Worm (Caenorhabditis elegans) whole organism, L4 larva: ENCODE data around the gene txt-13.

Source experiments
- F37D6.2 ChIP-seq: sonication (generic microtip); optimal IDR thresholded peaks from 2 replicates; lab custom pipeline; 2016; ENCODE audit warnings: mild to moderate bottlenecking, missing genetic modification characterization, missing compliant biosample characterization
- T20F7.1 ChIP-seq: fragments of 200-800 bp; sonication (Bioruptor generic); optimal IDR thresholded peaks from 2 replicates; lab custom pipeline; 2018; ENCODE audit warnings: mild to moderate bottlenecking, missing genetic modification characterization, missing compliant biosample characterization
- T26A8.4 ChIP-seq: fragments of 200-800 bp; sonication (Bioruptor generic); IDR thresholded peaks from 2 replicates; pipeline ENCODE4 v1.3.6; 2022; ENCODE audit warnings: missing genetic modification characterization, missing compliant biosample characterization
- Y105C5A.15 ChIP-seq: fragments of 200-800 bp; sonication (Bioruptor generic); IDR thresholded peaks from 2 replicates; pipeline ENCODE4 v1.3.6; 2022; ENCODE audit warnings: missing genetic modification characterization, missing compliant biosample characterization
- Y48G9A.11 ChIP-seq: fragments of 200-800 bp; sonication (Bioruptor generic); IDR thresholded peaks from 2 replicates; pipeline ENCODE4 v1.3.6; 2022; ENCODE audit warnings: missing genetic modification reagents, missing genetic modification characterization, missing compliant biosample characterization
- ZK546.5 ChIP-seq, 2 experiments: sonication (generic microtip); optimal IDR thresholded peaks; 2 replicates each; lab custom pipeline; 2017; ENCODE audit warnings: missing biosample characterization in 2 of 2, missing genetic modification characterization in 2 of 2
- aha-1 ChIP-seq: fragments of 150-350 bp; peaks from one replicate; lab custom pipeline; 2014; ENCODE audit warnings: missing biosample characterization, missing genetic modification characterization
- ceh-20 ChIP-seq: fragments of 200-800 bp; sonication (Bioruptor generic); IDR thresholded peaks from 2 replicates; pipeline ENCODE4 v1.3.6; 2022; ENCODE audit warnings: missing genetic modification reagents, missing genetic modification characterization, missing compliant biosample characterization
- ceh-28 ChIP-seq: fragments of 150-350 bp; optimal IDR thresholded peaks from 2 replicates; lab custom pipeline; 2014; ENCODE audit warnings: missing biosample characterization, missing genetic modification reagents, missing genetic modification characterization
- ceh-32 ChIP-seq: sonication (generic microtip); optimal IDR thresholded peaks from 2 replicates; lab custom pipeline; 2016; ENCODE audit warnings: mild to moderate bottlenecking, missing genetic modification characterization, missing compliant biosample characterization; ENCODE audit not compliant: poor library complexity
- ceh-62 ChIP-seq: sonication (generic microtip); optimal IDR thresholded peaks from 2 replicates; lab custom pipeline; 2017; ENCODE audit warnings: missing biosample characterization, missing genetic modification characterization
- cey-2 ChIP-seq: sonication (generic microtip); optimal IDR thresholded peaks from 3 replicates; lab custom pipeline; 2017; ENCODE audit warnings: missing genetic modification characterization, mild to moderate bottlenecking, missing compliant biosample characterization, antibody characterized with exemption, borderline replicate concordance; ENCODE audit not compliant: insufficient read depth
- daf-19 ChIP-seq: fragments of 200-800 bp; sonication (Bioruptor generic); conservative IDR thresholded peaks from 2 replicates; pipeline ENCODE4 v1.3.6; 2022; ENCODE audit warnings: missing genetic modification characterization, missing compliant biosample characterization
- daf-8 ChIP-seq: fragments of 200-800 bp; sonication (Bioruptor generic); IDR thresholded peaks from 2 replicates; pipeline ENCODE4 v1.3.6; 2022; ENCODE audit warnings: missing genetic modification characterization, missing compliant biosample characterization
- dmd-6 ChIP-seq: fragments of 200-800 bp; sonication (Bioruptor generic); IDR thresholded peaks from 2 replicates; pipeline ENCODE4 v1.3.6; 2022; ENCODE audit warnings: missing genetic modification reagents, missing genetic modification characterization, missing compliant biosample characterization
- dpl-1 ChIP-seq: fragments of 150-350 bp; optimal IDR thresholded peaks from 2 replicates; lab custom pipeline; 2014; ENCODE audit warnings: missing biosample characterization, missing genetic modification reagents, missing genetic modification characterization
- gei-8 ChIP-seq: fragments of 200-800 bp; sonication (Bioruptor generic); optimal IDR thresholded peaks from 2 replicates; lab custom pipeline; 2018; ENCODE audit warnings: mild to moderate bottlenecking, missing genetic modification characterization, missing compliant biosample characterization
- hlh-30 ChIP-seq: sonication (generic microtip); optimal IDR thresholded peaks from 2 replicates; lab custom pipeline; 2017; ENCODE audit warnings: antibody characterized with exemption, mild to moderate bottlenecking, missing genetic modification characterization, missing compliant biosample characterization; ENCODE audit not compliant: insufficient read depth
- hmg-1.1 ChIP-seq: fragments of 200-800 bp; sonication (Bioruptor generic); IDR thresholded peaks from 2 replicates; pipeline ENCODE4 v1.3.6; 2022; ENCODE audit warnings: missing genetic modification reagents, missing genetic modification characterization, missing compliant biosample characterization
- jun-1 ChIP-seq: fragments of 150-350 bp; optimal IDR thresholded peaks from 2 replicates; lab custom pipeline; 2014; ENCODE audit warnings: missing biosample characterization, missing genetic modification reagents, missing genetic modification characterization
- lin-1 ChIP-seq: fragments of 200-800 bp; sonication (Bioruptor generic); IDR thresholded peaks from 2 replicates; pipeline ENCODE4 v1.3.6; 2022; ENCODE audit warnings: missing genetic modification reagents, missing genetic modification characterization, missing compliant biosample characterization
- lin-29 ChIP-seq: fragments of 200-800 bp; sonication (Bioruptor generic); IDR thresholded peaks from 2 replicates; pipeline ENCODE4 v1.3.6; 2022; ENCODE audit warnings: missing genetic modification reagents, missing genetic modification characterization, missing compliant biosample characterization
- lin-38 ChIP-seq: fragments of 200-800 bp; sonication (Bioruptor generic); IDR thresholded peaks from 2 replicates; pipeline ENCODE4 v1.3.6; 2022; ENCODE audit warnings: missing genetic modification reagents, missing genetic modification characterization, missing compliant biosample characterization
- lir-3 ChIP-seq: sonication (generic microtip); optimal IDR thresholded peaks from 2 replicates; lab custom pipeline; 2016; ENCODE audit warnings: mild to moderate bottlenecking, missing genetic modification characterization, missing compliant biosample characterization
- madf-9 ChIP-seq: fragments of 200-800 bp; sonication (Bioruptor generic); conservative IDR thresholded peaks from 2 replicates; pipeline ENCODE4 v1.3.6; 2022; ENCODE audit warnings: missing genetic modification reagents, missing genetic modification characterization, missing compliant biosample characterization
- mdt-29 ChIP-seq: fragments of 200-800 bp; sonication (Bioruptor generic); IDR thresholded peaks from 2 replicates; pipeline ENCODE4 v1.3.6; 2022; ENCODE audit warnings: missing genetic modification reagents, missing genetic modification characterization, missing compliant biosample characterization
- mep-1 ChIP-seq: fragments of 150-350 bp; sonication (generic microtip); optimal IDR thresholded peaks from 3 replicates; lab custom pipeline; 2014; ENCODE audit warnings: missing biosample characterization, missing genetic modification characterization
- mes-2 ChIP-seq: sonication (generic microtip); optimal IDR thresholded peaks from 2 replicates; lab custom pipeline; 2016; ENCODE audit warnings: missing genotype, mild to moderate bottlenecking, missing genetic modification characterization, missing compliant biosample characterization; ENCODE audit not compliant: poor library complexity, severe bottlenecking
- nhr-102 ChIP-seq: sonication (generic microtip); optimal IDR thresholded peaks from 2 replicates; lab custom pipeline; 2016; ENCODE audit warnings: mild to moderate bottlenecking, missing genetic modification characterization, moderate library complexity, missing compliant biosample characterization
- nhr-11 ChIP-seq: fragments of 150-350 bp; optimal IDR thresholded peaks from 2 replicates; lab custom pipeline; 2014; ENCODE audit warnings: missing biosample characterization, missing genetic modification characterization
- nhr-111 ChIP-seq: fragments of 200-800 bp; sonication (Bioruptor generic); optimal IDR thresholded peaks from 2 replicates; lab custom pipeline; 2018; ENCODE audit warnings: mild to moderate bottlenecking, missing genetic modification characterization, missing compliant biosample characterization
- nhr-237 ChIP-seq: sonication (generic microtip); optimal IDR thresholded peaks from 2 replicates; lab custom pipeline; 2017; ENCODE audit warnings: missing biosample characterization, missing genetic modification characterization
- nhr-28 ChIP-seq: fragments of 150-350 bp; optimal IDR thresholded peaks from 2 replicates; lab custom pipeline; 2014; ENCODE audit warnings: missing biosample characterization, missing genetic modification characterization
- nhr-41 ChIP-seq: fragments of 200-800 bp; sonication (Bioruptor generic); IDR thresholded peaks from 2 replicates; pipeline ENCODE4 v1.3.6; 2022; ENCODE audit warnings: missing genetic modification reagents, missing genetic modification characterization, missing compliant biosample characterization
- nhr-48 ChIP-seq: sonication (generic microtip); optimal IDR thresholded peaks from 2 replicates; lab custom pipeline; 2016; ENCODE audit warnings: mild to moderate bottlenecking, missing genetic modification characterization, missing compliant biosample characterization
- nhr-6 ChIP-seq: fragments of 150-350 bp; optimal IDR thresholded peaks from 2 replicates; lab custom pipeline; 2014; ENCODE audit warnings: missing biosample characterization, missing genetic modification characterization
- nhr-76 ChIP-seq: fragments of 150-350 bp; optimal IDR thresholded peaks from 2 replicates; lab custom pipeline; 2014; ENCODE audit warnings: missing biosample characterization, missing genetic modification characterization
- php-3 ChIP-seq: fragments of 200-800 bp; sonication (Bioruptor generic); IDR thresholded peaks from 2 replicates; pipeline ENCODE4 v1.3.6; 2022; ENCODE audit warnings: missing genetic modification reagents, missing genetic modification characterization, missing compliant biosample characterization
- rbr-2 ChIP-seq: sonication (generic microtip); optimal IDR thresholded peaks from 2 replicates; lab custom pipeline; 2016; ENCODE audit warnings: missing genotype, missing genetic modification characterization, missing compliant biosample characterization
- sdz-12 ChIP-seq: fragments of 200-800 bp; sonication (Bioruptor generic); optimal IDR thresholded peaks from 2 replicates; lab custom pipeline; 2018; ENCODE audit warnings: mild to moderate bottlenecking, missing genetic modification characterization, missing compliant biosample characterization
- skn-1 ChIP-seq: fragments of 150-350 bp; optimal IDR thresholded peaks from 2 replicates; lab custom pipeline; 2014; ENCODE audit warnings: missing biosample characterization, missing genetic modification characterization
- snpc-4 ChIP-seq: fragments of 150-350 bp; optimal IDR thresholded peaks from 2 replicates; lab custom pipeline; 2014; ENCODE audit warnings: missing biosample characterization, missing genetic modification characterization
- unc-130 ChIP-seq: sonication (generic microtip); optimal IDR thresholded peaks from 2 replicates; lab custom pipeline; 2016; ENCODE audit warnings: missing genetic modification reagents, missing genetic modification characterization, missing compliant biosample characterization
- vab-7 ChIP-seq: fragments of 200-800 bp; sonication (Bioruptor generic); IDR thresholded peaks from 2 replicates; pipeline ENCODE4 v1.3.6; 2022; ENCODE audit warnings: missing genetic modification reagents, missing genetic modification characterization, missing compliant biosample characterization
- zfp-2 ChIP-seq: sonication (generic microtip); optimal IDR thresholded peaks from 2 replicates; lab custom pipeline; 2016; ENCODE audit warnings: mild to moderate bottlenecking, missing genetic modification characterization, missing compliant biosample characterization
- zfp-3 ChIP-seq: fragments of 200-800 bp; sonication (Bioruptor generic); conservative IDR thresholded peaks from 2 replicates; pipeline ENCODE4 v1.3.6; 2022; ENCODE audit warnings: missing genetic modification reagents, missing genetic modification characterization, missing compliant biosample characterization
- zip-2 ChIP-seq: fragments of 150-350 bp; optimal IDR thresholded peaks from 2 replicates; lab custom pipeline; 2014; ENCODE audit warnings: missing biosample characterization, missing genetic modification characterization
- ztf-7 ChIP-seq: fragments of 150-350 bp; optimal IDR thresholded peaks from 2 replicates; lab custom pipeline; 2014; ENCODE audit warnings: missing biosample characterization, missing genetic modification characterization

The txt-13 gene

ce11 chrII:10539232-10539631, 31.2 kb upstream of the txt-13 start, which contains the start of gene R166.3:
TSS of gene R166.3 (minus strand) at chrII:10539332.
- TF ChIP-seq mep-1 (tag; lab: Kevin White, UChicago) (no peak), lin-38 (GFP tag; lab: Robert Waterston, UW) (peak; percentile 31; the same call in 1 of the 2 replicates), ztf-7 (tag; lab: Kevin White, UChicago) (no peak), ceh-28 (no peak), nhr-6 (tag; lab: Kevin White, UChicago) (no peak)

ce11 chrII:10541923-10542486, 28.4 kb upstream of the txt-13 start, which contains the start of gene pro-1:
TSS of gene pro-1 (minus strand) at chrII:10541996.
- peak; percentile 20 for TF ChIP-seq ztf-7 (tag; lab: Kevin White, UChicago)
- TF ChIP-seq T20F7.1 (GFP tag; lab: Kevin White, UChicago): peak; percentile 83
- peak; percentile 98 for TF ChIP-seq mep-1 (tag; lab: Kevin White, UChicago)
- TF ChIP-seq zfp-3 (GFP tag; lab: Robert Waterston, UW): peak; percentile 94
- TF ChIP-seq dmd-6 (GFP tag; lab: Robert Waterston, UW): peak; percentile 54
- TF ChIP-seq php-3: peak; percentile 80
- peak; percentile 79 for TF ChIP-seq nhr-111 (GFP tag; lab: Kevin White, UChicago)
- TF ChIP-seq daf-8 (GFP tag; lab: Robert Waterston, UW): no peak
- TF ChIP-seq nhr-48: peak; percentile 22
- TF ChIP-seq aha-1: no peak
- TF ChIP-seq snpc-4 (tag; lab: Kevin White, UChicago): no peak
- TF ChIP-seq dpl-1: peak; percentile 58
- peak; percentile 66; the same call in 1 of the 2 replicates for TF ChIP-seq nhr-41 (GFP tag; lab: Robert Waterston, UW)
- no peak for TF ChIP-seq cey-2
- TF ChIP-seq gei-8 (GFP tag; lab: Kevin White, UChicago): peak; percentile 12
- no peak for TF ChIP-seq skn-1 (tag; lab: Kevin White, UChicago)
- TF ChIP-seq mes-2: peak; percentile 79
- TF ChIP-seq nhr-28: peak; percentile 47
- TF ChIP-seq rbr-2 (tag; lab: Kevin White, UChicago): peak; percentile 62
- no peak for TF ChIP-seq ZK546.5 (tag; optimal IDR thresholded peaks at IDR 0.05; lab: Kevin White, UChicago)
- peak; percentile 80 for TF ChIP-seq hmg-1.1 (GFP tag; lab: Robert Waterston, UW)
- peak; percentile 56; the same call in 1 of the 2 replicates for TF ChIP-seq Y48G9A.11 (GFP tag; lab: Robert Waterston, UW)
- peak; percentile 92 for TF ChIP-seq ceh-20 (GFP tag; lab: Robert Waterston, UW)
- peak; percentile 72 for TF ChIP-seq lin-1 (GFP tag; lab: Robert Waterston, UW)
- TF ChIP-seq T26A8.4 (GFP tag; lab: Robert Waterston, UW): peak; percentile 95
- TF ChIP-seq madf-9: no peak
- peak; percentile 76 for TF ChIP-seq nhr-6 (tag; lab: Kevin White, UChicago)
- TF ChIP-seq ceh-62 (tag; lab: Kevin White, UChicago): no peak
- peak; percentile 98 for TF ChIP-seq sdz-12 (GFP tag; lab: Kevin White, UChicago)
- peak; percentile 85 for TF ChIP-seq nhr-102
- no peak for TF ChIP-seq lir-3 (tag; lab: Kevin White, UChicago)
- peak; percentile 83 for TF ChIP-seq hlh-30
- peak; percentile 61 for TF ChIP-seq zip-2 (tag; lab: Kevin White, UChicago)
- no peak for TF ChIP-seq nhr-237
- TF ChIP-seq daf-19 (GFP tag; lab: Robert Waterston, UW): peak; percentile 78
- TF ChIP-seq unc-130 (GFP tag; lab: Kevin White, UChicago): no peak
- peak; percentile 50; the same call in 1 of the 2 replicates for TF ChIP-seq Y105C5A.15 (GFP tag; lab: Robert Waterston, UW)
- no peak for TF ChIP-seq nhr-76 (tag; lab: Kevin White, UChicago)
- TF ChIP-seq jun-1 (tag; lab: Kevin White, UChicago): peak; percentile 34
- TF ChIP-seq vab-7 (GFP tag; lab: Robert Waterston, UW): 0 out of 2 replicates have a peak, but pooled peaks have one; percentile 68
- TF ChIP-seq F37D6.2 (tag; lab: Kevin White, UChicago): peak; percentile 66
- peak; percentile 61 for TF ChIP-seq nhr-11 (tag; lab: Kevin White, UChicago)
- TF ChIP-seq mdt-29 (GFP tag; lab: Robert Waterston, UW): peak; percentile 89
- TF ChIP-seq ceh-32 (tag; lab: Kevin White, UChicago): no peak
- TF ChIP-seq lin-29 (GFP tag; lab: Robert Waterston, UW): peak; percentile 89
- TF ChIP-seq zfp-2: no peak
